Fruit fly (Drosophila melanogaster) whole organism, adult: Measurements from ENCODE around the gene Son.

Experiments used
- CG12768 ChIP-seq: fragments of 200-800 bp; sonication (Bioruptor generic); optimal IDR thresholded peaks from 2 replicates; lab custom pipeline; 2017; ENCODE audit warnings: missing biosample characterization, missing genetic modification characterization, mild to moderate bottlenecking, moderate library complexity, missing genetic modification reagents
- CG14711 ChIP-seq: fragments of 200-800 bp; sonication (Bioruptor generic); optimal IDR thresholded peaks from 2 replicates; lab custom pipeline; 2018; ENCODE audit warnings: missing biosample characterization, mild to moderate bottlenecking, missing genetic modification characterization, moderate library complexity
- CG7101 ChIP-seq: fragments of 200-800 bp; sonication (Bioruptor generic); optimal IDR thresholded peaks from 2 replicates; lab custom pipeline; 2018; ENCODE audit warnings: missing biosample characterization, mild to moderate bottlenecking, missing genetic modification characterization, moderate library complexity
- Mnt ChIP-seq: fragments of 200-800 bp; sonication (Bioruptor generic); optimal IDR thresholded peaks from 2 replicates; lab custom pipeline; 2016; ENCODE audit warnings: missing biosample characterization, mild to moderate bottlenecking, missing genetic modification characterization
- bab1 ChIP-seq: fragments of 200-800 bp; sonication (Bioruptor generic); optimal IDR thresholded peaks from 3 replicates; lab custom pipeline; 2019; ENCODE audit warnings: missing biosample characterization, mild to moderate bottlenecking, missing genetic modification characterization, moderate library complexity
- kay ChIP-seq: fragments of 200-800 bp; sonication (Bioruptor generic); peaks from one replicate; lab custom pipeline; 2016; ENCODE audit warnings: missing biosample characterization, missing genetic modification characterization, borderline replicate concordance
- ovo ChIP-seq: fragments of 200-800 bp; sonication (Bioruptor generic); optimal IDR thresholded peaks from 2 replicates; lab custom pipeline; 2016; ENCODE audit warnings: missing biosample characterization, missing genetic modification characterization
- pad ChIP-seq: fragments of 200-800 bp; sonication (Bioruptor generic); optimal IDR thresholded peaks from 3 replicates; lab custom pipeline; 2017; ENCODE audit warnings: missing biosample characterization, missing genetic modification characterization, mild to moderate bottlenecking, moderate library complexity, missing genetic modification reagents
- tj ChIP-seq: fragments of 200-800 bp; sonication (Bioruptor generic); optimal IDR thresholded peaks from 3 replicates; lab custom pipeline; 2017; ENCODE audit warnings: missing biosample characterization, mild to moderate bottlenecking, missing genetic modification characterization, moderate library complexity

- TF ChIP-seq CG14711 (no peak), pad (GFP tag; lab: Kevin White, UChicago) (no peak), bab1 (GFP tag; lab: Kevin White, UChicago) (no peak), Mnt (no peak), ovo (GFP tag; lab: Kevin White, UChicago) (no peak), tj (GFP tag; lab: Kevin White, UChicago) (no peak), CG12768 (GFP tag; lab: Kevin White, UChicago) (no peak), CG7101 (tag; lab: Kevin White, UChicago) (no peak), kay (GFP tag; lab: Kevin White, UChicago) (no peak)
Observed at dm6 chr3R:9561121-9561520, 16.7 kb upstream of the Son start.
